Fruit fly (Drosophila melanogaster): ENCODE measurements around the gene CG11601.

The CG11601 gene

DNA sequence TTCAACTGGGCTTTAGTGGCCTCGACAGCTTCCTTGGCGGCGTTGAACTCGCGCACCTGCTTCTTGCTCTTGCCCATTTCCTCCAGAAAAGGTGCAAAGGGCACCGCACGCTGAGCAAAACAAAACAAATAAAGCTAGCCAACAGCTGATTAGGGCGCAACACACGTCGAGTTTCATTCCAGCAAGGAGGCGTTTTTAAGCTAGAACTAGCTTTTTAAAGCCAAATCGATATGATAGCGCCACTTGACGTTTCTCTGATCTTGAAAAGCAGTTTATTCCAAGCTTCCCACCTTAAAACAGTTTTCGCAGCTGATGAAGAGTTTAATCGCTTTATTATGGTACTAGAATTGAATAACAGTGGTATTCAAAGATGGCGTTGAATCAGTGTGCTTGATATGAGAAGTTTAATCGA lies at the start of gene CG11601 (continued):
- TF ChIP-seq hb (GFP tag; IDR thresholded peaks at IDR 0.05; ENCODE audit: partially characterized antibody) (no peak), HLH54F (GFP tag; optimal IDR thresholded peaks at IDR 0.05) (peak; percentile 34), trem (tag; optimal IDR thresholded peaks at IDR 0.05) (peak; percentile 8), Ada2b (GFP tag; IDR thresholded peaks at IDR 0.05) (no peak), CG12236 (GFP tag; optimal IDR thresholded peaks at IDR 0.05) (no peak), nom (GFP tag; optimal IDR thresholded peaks at IDR 0.05) (peak; percentile 84), sob (GFP tag; IDR thresholded peaks at IDR 0.05) (peak; percentile 50; the same call in 1 of the 2 replicates), exex (tag; optimal IDR thresholded peaks at IDR 0.05) (peak; percentile 37), CG9797 (GFP tag; optimal IDR thresholded peaks at IDR 0.05) (peak; percentile 14), Vsx1 (GFP tag; optimal IDR thresholded peaks at IDR 0.05) (no peak), CG16863 (GFP tag; optimal IDR thresholded peaks at IDR 0.05) (peak; percentile 15), HmgZ (tag; optimal IDR thresholded peaks at IDR 0.05) (peak; percentile 55), sc (optimal IDR thresholded peaks at IDR 0.05) (no peak), sc (GFP tag; optimal IDR thresholded peaks at IDR 0.05) (no peak), E2f2 (GFP tag; IDR thresholded peaks at IDR 0.05) (peak; percentile 72), Dref (GFP tag; IDR thresholded peaks at IDR 0.05) (peak; percentile 52), CG6654 (GFP tag; optimal IDR thresholded peaks at IDR 0.05) (no peak), Med (GFP tag) (peak; percentile 88), p53 (GFP tag; optimal IDR thresholded peaks at IDR 0.05) (no peak), ap (GFP tag; IDR thresholded peaks at IDR 0.05) (no peak), eve (GFP tag; optimal IDR thresholded peaks at IDR 0.05) (no peak), unc-4 (GFP tag; IDR thresholded peaks at IDR 0.05; ENCODE audit: partially characterized antibody) (0 out of 2 replicates have a peak, but pooled peaks have one; percentile 24), CG8388 (GFP tag; optimal IDR thresholded peaks at IDR 0.05) (no peak), CG15269 (tag; optimal IDR thresholded peaks at IDR 0.05) (no peak), dmrt99B (tag; optimal IDR thresholded peaks at IDR 0.05) (no peak), CG11093 (GFP tag; IDR thresholded peaks at IDR 0.05) (no peak), knrl (GFP tag; IDR thresholded peaks at IDR 0.05; ENCODE audit: partially characterized antibody) (peak; percentile 57; the same call in 2 of the 3 replicates), shn (GFP tag; optimal IDR thresholded peaks at IDR 0.05) (peak; percentile 56)

DNA sequence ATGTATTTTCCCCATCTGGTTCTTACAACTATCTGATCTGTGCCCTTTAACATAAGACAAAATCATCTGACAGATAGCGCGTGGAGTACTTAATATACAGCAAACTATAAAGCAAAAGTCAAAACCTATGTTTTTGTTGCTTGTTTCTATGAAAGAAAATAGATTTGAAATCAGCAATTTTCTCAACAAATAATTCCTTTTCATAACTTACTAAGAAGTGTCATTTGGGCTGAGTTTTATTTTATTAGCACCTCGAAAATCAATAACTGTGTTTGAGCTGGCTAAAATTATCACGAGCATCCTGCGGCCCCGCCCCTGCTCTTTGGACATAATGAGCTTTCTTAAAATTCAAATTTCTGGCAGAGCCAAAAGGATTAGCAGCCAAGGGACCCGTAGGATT lies 49.2 kb upstream of the CG11601 start, which contains the start of gene CG31921:
Gene CG31921, minus strand, starts transcription at position 101 of the 400 bp plus-strand sequence.
- TF ChIP-seq otp (GFP tag; IDR thresholded peaks at IDR 0.05) (no peak), Stat92E (GFP tag; optimal IDR thresholded peaks at IDR 0.05) (no peak), CG14667 (GFP tag; IDR thresholded peaks at IDR 0.05) (no peak), ken (GFP tag; IDR thresholded peaks at IDR 0.05) (no peak), Ets65A (GFP tag) (no peak), CG2129 (GFP tag; IDR thresholded peaks at IDR 0.05; ENCODE audit: partially characterized antibody) (no peak), seq (GFP tag; IDR thresholded peaks at IDR 0.05) (no peak), Fer3 (tag; optimal IDR thresholded peaks at IDR 0.05) (no peak), pita (GFP tag; optimal IDR thresholded peaks at IDR 0.05) (no peak)

DNA sequence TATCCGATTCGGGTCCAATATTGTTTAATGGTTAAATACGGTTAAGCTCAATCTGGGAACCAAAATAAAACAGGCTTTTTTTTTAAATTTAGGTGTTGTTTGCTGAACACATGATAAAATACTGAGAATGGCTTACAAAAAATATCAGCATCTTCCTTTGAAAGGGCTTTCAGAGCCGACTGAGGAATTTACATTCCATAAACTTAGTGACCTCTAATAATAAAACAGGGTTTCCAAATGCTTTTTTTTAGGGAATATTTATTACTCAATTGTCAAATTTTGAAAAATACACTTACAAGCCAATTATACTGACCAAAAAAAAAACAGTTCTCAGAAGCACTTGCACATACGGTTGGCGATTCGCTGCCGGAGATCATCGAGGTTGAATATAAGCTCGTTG lies 46.6 kb upstream of the CG11601 start, which contains the start of gene CG43755:
Gene CG43755, minus strand, starts transcription at position 101 of the 400 bp plus-strand sequence.
- TF ChIP-seq CG10543 (GFP tag; optimal IDR thresholded peaks at IDR 0.05) (no peak), HmgZ (tag; optimal IDR thresholded peaks at IDR 0.05) (no peak), CG17829 (tag; optimal IDR thresholded peaks at IDR 0.05) (peak; percentile 28), CG33557 (GFP tag; optimal IDR thresholded peaks at IDR 0.05) (no peak), MBD-R2 (GFP tag; IDR thresholded peaks at IDR 0.05) (no peak), disco-r (GFP tag; optimal IDR thresholded peaks at IDR 0.05) (no peak), HmgD (GFP tag; optimal IDR thresholded peaks at IDR 0.05) (no peak)

Data from whole organism, embryonic.